Fruit fly (Drosophila melanogaster) whole organism, embryonic: ENCODE measurements around the gene CG18748.
A peak's percentile ranks its signal among the peaks of the same experiment; 100 is the strongest.

Source experiments
- Bgb ChIP-seq: fragments of 200-800 bp; sonication (Bioruptor generic); IDR thresholded peaks from 2 replicates; pipeline ENCODE4 v1.3.6; 2022; ENCODE audit warnings: missing biosample characterization, missing genetic modification characterization; ENCODE audit not compliant: partially characterized antibody
- C15 ChIP-seq: fragments of 200-800 bp; sonication (Bioruptor generic); IDR thresholded peaks from 3 replicates; pipeline ENCODE4 v1.3.6; 2022; ENCODE audit warnings: missing biosample characterization, missing genetic modification characterization
- CG10147 ChIP-seq: fragments of 200-800 bp; sonication (Bioruptor generic); optimal IDR thresholded peaks from 2 replicates; lab custom pipeline; 2019; ENCODE audit warnings: missing biosample characterization, mild to moderate bottlenecking, missing genetic modification characterization, moderate library complexity
- CG10321 ChIP-seq: fragments of 200-800 bp; sonication (Bioruptor generic); IDR thresholded peaks from 2 replicates; pipeline ENCODE4 v1.3.6; 2022; ENCODE audit warnings: missing biosample characterization, missing genetic modification characterization
- CG10431 ChIP-seq: fragments of 200-800 bp; sonication (Bioruptor generic); optimal IDR thresholded peaks from 3 replicates; lab custom pipeline; 2018; ENCODE audit warnings: missing biosample characterization, mild to moderate bottlenecking, missing genetic modification characterization
- CG10462 ChIP-seq: fragments of 200-800 bp; sonication (Bioruptor generic); optimal IDR thresholded peaks from 2 replicates; lab custom pipeline; 2016; ENCODE audit warnings: missing biosample characterization, missing genetic modification characterization
- CG11456 ChIP-seq: fragments of 200-800 bp; sonication (Bioruptor generic); IDR thresholded peaks from 3 replicates; pipeline ENCODE4 v1.3.6; 2022; ENCODE audit warnings: missing biosample characterization, missing genetic modification characterization
- CG11504 ChIP-seq: fragments of 200-800 bp; sonication (Bioruptor generic); optimal IDR thresholded peaks from 3 replicates; lab custom pipeline; 2019; ENCODE audit warnings: missing biosample characterization, mild to moderate bottlenecking, missing genetic modification characterization, moderate library complexity
- CG13287 ChIP-seq: fragments of 200-800 bp; sonication (Bioruptor generic); IDR thresholded peaks from 2 replicates; pipeline ENCODE4 v1.3.6; 2022; ENCODE audit warnings: missing biosample characterization, missing genetic modification characterization; ENCODE audit not compliant: partially characterized antibody
- CG13775 ChIP-seq: fragments of 200-800 bp; sonication (Bioruptor generic); optimal IDR thresholded peaks from 3 replicates; lab custom pipeline; 2017; ENCODE audit warnings: missing biosample characterization, mild to moderate bottlenecking, missing genetic modification characterization
- CG17328 ChIP-seq: fragments of 200-800 bp; sonication (Bioruptor generic); IDR thresholded peaks from 2 replicates; pipeline ENCODE4 v1.3.6; 2022; ENCODE audit warnings: missing biosample characterization, missing genetic modification characterization
- CG17359 ChIP-seq: fragments of 200-800 bp; sonication (Bioruptor generic); optimal IDR thresholded peaks from 3 replicates; lab custom pipeline; 2018; ENCODE audit warnings: missing biosample characterization, mild to moderate bottlenecking, missing genetic modification characterization, moderate library complexity
- CG30431 ChIP-seq: fragments of 200-800 bp; sonication (Bioruptor generic); optimal IDR thresholded peaks from 2 replicates; lab custom pipeline; 2017; ENCODE audit warnings: missing biosample characterization, missing genetic modification characterization
- CG3065 ChIP-seq: fragments of 200-800 bp; sonication (Bioruptor generic); optimal IDR thresholded peaks from 2 replicates; lab custom pipeline; 2016; ENCODE audit warnings: missing biosample characterization, missing genetic modification characterization
- CG31365 ChIP-seq: fragments of 200-800 bp; sonication (Bioruptor generic); optimal IDR thresholded peaks from 2 replicates; lab custom pipeline; 2018; ENCODE audit warnings: missing biosample characterization, mild to moderate bottlenecking, missing genetic modification characterization
- CG31388 ChIP-seq: fragments of 200-800 bp; sonication (Bioruptor generic); optimal IDR thresholded peaks from 2 replicates; lab custom pipeline; 2016; ENCODE audit warnings: missing biosample characterization, missing genetic modification characterization
- CG5180 ChIP-seq: fragments of 200-800 bp; sonication (Bioruptor generic); optimal IDR thresholded peaks from 3 replicates; lab custom pipeline; 2017; ENCODE audit warnings: missing biosample characterization, missing genetic modification characterization, mild to moderate bottlenecking, moderate library complexity, missing genetic modification reagents
- CG7271 ChIP-seq: fragments of 200-800 bp; sonication (Bioruptor generic); optimal IDR thresholded peaks from 2 replicates; lab custom pipeline; 2018; ENCODE audit warnings: missing biosample characterization, mild to moderate bottlenecking, missing genetic modification characterization, moderate library complexity
- Dek ChIP-seq: fragments of 200-800 bp; sonication (Bioruptor generic); optimal IDR thresholded peaks from 3 replicates; lab custom pipeline; 2019; ENCODE audit warnings: missing biosample characterization, mild to moderate bottlenecking, missing genetic modification characterization, moderate library complexity
- Doc2 ChIP-seq: fragments of 200-800 bp; sonication (Bioruptor generic); IDR thresholded peaks from 2 replicates; pipeline ENCODE4 v1.3.6; 2022; ENCODE audit warnings: missing biosample characterization, missing genetic modification characterization
- E2f2 ChIP-seq: fragments of 200-800 bp; sonication (Bioruptor generic); IDR thresholded peaks from 2 replicates; pipeline ENCODE4 v1.3.6; 2022; ENCODE audit warnings: missing biosample characterization, missing genetic modification characterization
- HHEX ChIP-seq: fragments of 200-800 bp; sonication (Bioruptor generic); optimal IDR thresholded peaks from 3 replicates; lab custom pipeline; 2017; ENCODE audit warnings: missing biosample characterization, mild to moderate bottlenecking, missing genetic modification characterization, missing genetic modification reagents
- Hey ChIP-seq: fragments of 200-800 bp; sonication (Bioruptor generic); optimal IDR thresholded peaks from 3 replicates; lab custom pipeline; 2018; ENCODE audit warnings: missing biosample characterization, mild to moderate bottlenecking, missing genetic modification characterization
- Mes4 ChIP-seq: fragments of 200-800 bp; sonication (Bioruptor generic); optimal IDR thresholded peaks from 2 replicates; lab custom pipeline; 2016; ENCODE audit warnings: missing biosample characterization, missing genetic modification characterization
- Nf-YA ChIP-seq: fragments of 200-800 bp; sonication (Bioruptor generic); IDR thresholded peaks from 2 replicates; pipeline ENCODE4 v1.3.6; 2022; ENCODE audit warnings: missing biosample characterization, missing genetic modification characterization
- Ravus ChIP-seq: fragments of 200-800 bp; sonication (Bioruptor generic); IDR thresholded peaks from 2 replicates; pipeline ENCODE4 v1.3.6; 2022; ENCODE audit warnings: missing biosample characterization, missing genetic modification characterization
- Xbp1 ChIP-seq: fragments of 200-800 bp; sonication (Bioruptor generic); optimal IDR thresholded peaks from 3 replicates; lab custom pipeline; 2016; ENCODE audit warnings: missing biosample characterization, mild to moderate bottlenecking, missing genetic modification characterization
- ab ChIP-seq: fragments of 200-800 bp; sonication (Bioruptor generic); optimal IDR thresholded peaks from 2 replicates; lab custom pipeline; 2016; ENCODE audit warnings: missing biosample characterization, missing genetic modification characterization
- ac ChIP-seq: fragments of 200-800 bp; sonication (Bioruptor generic); optimal IDR thresholded peaks from 3 replicates; lab custom pipeline; 2017; ENCODE audit warnings: missing biosample characterization, mild to moderate bottlenecking, missing genetic modification characterization
- bcd ChIP-seq: fragments of 200-800 bp; sonication (Bioruptor generic); optimal IDR thresholded peaks from 2 replicates; lab custom pipeline; 2017; ENCODE audit warnings: missing biosample characterization, mild to moderate bottlenecking, missing genetic modification characterization
- ci ChIP-seq: fragments of 200-800 bp; sonication (Bioruptor generic); IDR thresholded peaks from 3 replicates; pipeline ENCODE4 v1.3.6; 2022; ENCODE audit warnings: missing biosample characterization, missing genetic modification characterization
- crp ChIP-seq, 2 experiments: fragments of 200-800 bp; sonication (Bioruptor generic); optimal IDR thresholded peaks; 2 replicates in 1 of 2; 3 replicates in 1 of 2; lab custom pipeline; 2017; ENCODE audit warnings: missing biosample characterization in 2 of 2, missing genetic modification characterization in 2 of 2, mild to moderate bottlenecking in 1 of 2, moderate library complexity in 1 of 2
- dati ChIP-seq: fragments of 200-800 bp; sonication (Bioruptor generic); IDR thresholded peaks from 2 replicates; pipeline ENCODE4 v1.3.6; 2022; ENCODE audit warnings: missing biosample characterization, missing genetic modification characterization
- dmrt11E ChIP-seq: fragments of 200-800 bp; sonication (Bioruptor generic); optimal IDR thresholded peaks from 3 replicates; lab custom pipeline; 2018; ENCODE audit warnings: missing biosample characterization, mild to moderate bottlenecking, missing genetic modification characterization, moderate library complexity
- dmrt99B ChIP-seq: fragments of 200-800 bp; sonication (Bioruptor generic); optimal IDR thresholded peaks from 2 replicates; lab custom pipeline; 2018; ENCODE audit warnings: missing biosample characterization, mild to moderate bottlenecking, missing genetic modification characterization, moderate library complexity
- eve ChIP-seq, 2 experiments: fragments of >200 bp; optimal IDR thresholded peaks; 2 replicates each; lab custom pipeline; 2017; ENCODE audit warnings: missing biosample characterization in 2 of 2, missing genetic modification characterization in 2 of 2
- ftz-f1 ChIP-seq: fragments of 200-800 bp; sonication (Bioruptor generic); optimal IDR thresholded peaks from 2 replicates; lab custom pipeline; 2016; ENCODE audit warnings: missing biosample characterization, missing genetic modification characterization
- gce ChIP-seq: fragments of 200-800 bp; sonication (Bioruptor generic); IDR thresholded peaks from 3 replicates; pipeline ENCODE4 v1.3.6; 2022; ENCODE audit warnings: missing biosample characterization, missing genetic modification characterization
- gem ChIP-seq: fragments of 200-800 bp; sonication (Bioruptor generic); optimal IDR thresholded peaks from 2 replicates; lab custom pipeline; 2019; ENCODE audit warnings: missing biosample characterization, mild to moderate bottlenecking, missing genetic modification characterization, moderate library complexity
- ind ChIP-seq: fragments of 200-800 bp; sonication (Bioruptor generic); optimal IDR thresholded peaks from 3 replicates; lab custom pipeline; 2016; ENCODE audit warnings: missing biosample characterization, missing genetic modification characterization
- klu ChIP-seq: fragments of 200-800 bp; sonication (Bioruptor generic); IDR thresholded peaks from 2 replicates; pipeline ENCODE4 v1.3.6; 2022; ENCODE audit warnings: missing biosample characterization, missing genetic modification characterization
- pan ChIP-seq, 4 experiments: fragments of >200 bp in 3 of 4; fragments of 200-800 bp in 1 of 4; sonication (Bioruptor generic) in 1 of 4; optimal IDR thresholded peaks in 3 of 4; IDR thresholded peaks in 1 of 4; 2 replicates each; pipeline versions ENCODE4 v1.3.6 to Lab custom; 2017 to 2022; ENCODE audit warnings: missing biosample characterization in 2 of 4, missing genetic modification characterization in 2 of 4, mixed read lengths in 1 of 4
- pnt ChIP-seq: fragments of 200-800 bp; sonication (Bioruptor generic); optimal IDR thresholded peaks from 3 replicates; lab custom pipeline; 2016; ENCODE audit warnings: missing biosample characterization, missing genetic modification characterization
- row ChIP-seq: fragments of 200-800 bp; sonication (Bioruptor generic); IDR thresholded peaks from 3 replicates; pipeline ENCODE4 v1.3.6; 2022; ENCODE audit warnings: missing biosample characterization, missing genetic modification characterization
- stc ChIP-seq: fragments of 200-800 bp; sonication (Bioruptor generic); IDR thresholded peaks from 2 replicates; pipeline ENCODE4 v1.3.6; 2022; ENCODE audit warnings: missing biosample characterization, missing genetic modification characterization
- trh ChIP-seq: fragments of 200-800 bp; sonication (Bioruptor generic); optimal IDR thresholded peaks from 2 replicates; lab custom pipeline; 2016; ENCODE audit warnings: missing biosample characterization, missing genetic modification characterization
- unc-4 ChIP-seq: fragments of 200-800 bp; sonication (Bioruptor generic); IDR thresholded peaks from 2 replicates; pipeline ENCODE4 v1.3.6; 2022; ENCODE audit warnings: missing biosample characterization, missing genetic modification characterization; ENCODE audit not compliant: partially characterized antibody
- vnd ChIP-seq: fragments of 200-800 bp; sonication (Bioruptor generic); IDR thresholded peaks from 3 replicates; pipeline ENCODE4 v1.3.6; 2022; ENCODE audit warnings: missing biosample characterization, missing genetic modification characterization; ENCODE audit not compliant: partially characterized antibody
- zen ChIP-seq: fragments of 200-800 bp; sonication (Bioruptor generic); optimal IDR thresholded peaks from 3 replicates; lab custom pipeline; 2018; ENCODE audit warnings: missing biosample characterization, mild to moderate bottlenecking, missing genetic modification characterization, moderate library complexity
- zen2 ChIP-seq: fragments of 200-800 bp; sonication (Bioruptor generic); IDR thresholded peaks from 3 replicates; pipeline ENCODE4 v1.3.6; 2022; ENCODE audit warnings: missing biosample characterization, missing genetic modification characterization; ENCODE audit not compliant: partially characterized antibody

CG18748 gene

dm6 chr3R:7821559-7821958, 33.8 kb upstream of the CG18748 start (continued):
- TF ChIP-seq HHEX: peak; percentile 45
- peak; percentile 41 for TF ChIP-seq CG10147
- TF ChIP-seq crp (GFP tag; optimal IDR thresholded peaks at IDR 0.05; lab: Kevin White, UChicago): no peak
- TF ChIP-seq gem (tag; lab: Kevin White, UChicago): peak; percentile 54
- no peak for TF ChIP-seq Bgb (GFP tag; lab: Robert Waterston, UW)
- no peak for TF ChIP-seq Hey (tag; lab: Kevin White, UChicago)
- TF ChIP-seq ftz-f1 (GFP tag; lab: Kevin White, UChicago): no peak
- TF ChIP-seq zen2 (GFP tag; lab: Robert Waterston, UW): no peak
- TF ChIP-seq dati: 0 out of 2 replicates have a peak, but pooled peaks have one; percentile 18
- TF ChIP-seq dmrt99B (tag; lab: Kevin White, UChicago): peak; percentile 37
- TF ChIP-seq CG7271 (tag; lab: Kevin White, UChicago): no peak
- no peak for TF ChIP-seq pan (optimal IDR thresholded peaks at IDR 0.05; lab: Kevin White, UChicago)
- TF ChIP-seq pan (GFP tag; optimal IDR thresholded peaks at IDR 0.05 in 1 of 2, IDR thresholded peaks at IDR 0.05 in 1 of 2): no peak
- no peak for TF ChIP-seq CG11456
- no peak for TF ChIP-seq CG10321 (GFP tag; lab: Robert Waterston, UW)
- TF ChIP-seq CG17359: peak; percentile 36
- no peak for TF ChIP-seq CG10431 (GFP tag; lab: Kevin White, UChicago)
- peak; percentile 32 for TF ChIP-seq CG13775 (GFP tag; lab: Kevin White, UChicago)
- no peak for TF ChIP-seq stc (GFP tag; lab: Robert Waterston, UW)
- TF ChIP-seq Xbp1 (GFP tag; lab: Kevin White, UChicago): peak; percentile 40
- TF ChIP-seq Mes4 (GFP tag; lab: Kevin White, UChicago): no peak
- TF ChIP-seq Nf-YA (GFP tag; lab: Robert Waterston, UW): no peak
- TF ChIP-seq E2f2 (GFP tag; lab: Robert Waterston, UW): peak; percentile 30; the same call in 1 of the 2 replicates
- no peak for TF ChIP-seq gce
- peak; percentile 37 for TF ChIP-seq Dek (tag; lab: Kevin White, UChicago)
- no peak for TF ChIP-seq Doc2 (GFP tag; lab: Robert Waterston, UW)
- no peak for TF ChIP-seq unc-4 (GFP tag; lab: Robert Waterston, UW)
- no peak for TF ChIP-seq ind (GFP tag; lab: Kevin White, UChicago)
- no peak for TF ChIP-seq vnd
- TF ChIP-seq ab (GFP tag; lab: Kevin White, UChicago): no peak
- no peak for TF ChIP-seq Ravus (GFP tag; lab: Robert Waterston, UW)
- TF ChIP-seq ac (GFP tag; lab: Kevin White, UChicago): no peak
- TF ChIP-seq klu (GFP tag; lab: Robert Waterston, UW): 0 out of 2 replicates have a peak, but pooled peaks have one; percentile 36
- TF ChIP-seq CG10462 (GFP tag; lab: Kevin White, UChicago): no peak
- no peak for TF ChIP-seq trh (GFP tag; lab: Kevin White, UChicago)
- TF ChIP-seq CG31388: no peak
- TF ChIP-seq bcd (GFP tag; lab: Kevin White, UChicago): peak; percentile 40
- TF ChIP-seq CG30431 (GFP tag; lab: Kevin White, UChicago): no peak
- no peak for TF ChIP-seq C15 (GFP tag; lab: Robert Waterston, UW)
- TF ChIP-seq CG17328 (GFP tag; lab: Robert Waterston, UW): no peak
- TF ChIP-seq eve (GFP tag; optimal IDR thresholded peaks at IDR 0.05; lab: Kevin White, UChicago): no peak
- no peak for TF ChIP-seq pnt (GFP tag; lab: Kevin White, UChicago)
- TF ChIP-seq row (GFP tag; lab: Robert Waterston, UW): peak; percentile 74
- TF ChIP-seq ci (GFP tag; lab: Robert Waterston, UW): no peak; the same call in 2 of the 3 replicates
- TF ChIP-seq CG5180 (GFP tag; lab: Kevin White, UChicago): no peak
- TF ChIP-seq CG3065 (GFP tag; lab: Kevin White, UChicago): no peak
- TF ChIP-seq CG13287: no peak
- TF ChIP-seq CG31365 (tag; lab: Kevin White, UChicago): no peak
- no peak for TF ChIP-seq dmrt11E
- peak; percentile 45 for TF ChIP-seq CG11504 (tag; lab: Kevin White, UChicago)
- no peak for TF ChIP-seq zen
